Worm (Caenorhabditis elegans) whole organism, L2 larva: ENCODE results near the gene F42A10.7.
"Not testable (repeated sequence)": the region's sequence is repeated elsewhere in the genome, so short reads cannot be mapped to it uniquely, and the experiment has no call there.

Experiments used
- C34F6.9 ChIP-seq: fragments of 150-350 bp; optimal IDR thresholded peaks from 2 replicates; lab custom pipeline; 2014; ENCODE audit warnings: missing biosample characterization, missing genetic modification characterization
- egl-27 ChIP-seq: sonication (generic microtip); optimal IDR thresholded peaks from 3 replicates; lab custom pipeline; 2017; ENCODE audit warnings: missing biosample characterization, missing genetic modification reagents, missing genetic modification characterization
- mab-5 ChIP-seq: fragments of 150-350 bp; optimal IDR thresholded peaks from 2 replicates; lab custom pipeline; 2014; ENCODE audit warnings: missing biosample characterization, missing genetic modification characterization
- mbf-1 ChIP-seq: sonication (generic microtip); optimal IDR thresholded peaks from 2 replicates; lab custom pipeline; 2017; ENCODE audit warnings: missing biosample characterization, missing genetic modification characterization
- nhr-10 ChIP-seq: sonication (generic microtip); optimal IDR thresholded peaks from 2 replicates; lab custom pipeline; 2017; ENCODE audit warnings: missing biosample characterization, missing genetic modification characterization
- nhr-237 ChIP-seq: fragments of 150-350 bp; optimal IDR thresholded peaks from 2 replicates; lab custom pipeline; 2014; ENCODE audit warnings: missing biosample characterization, missing genetic modification characterization
- nhr-6 ChIP-seq: fragments of 150-350 bp; optimal IDR thresholded peaks from 2 replicates; lab custom pipeline; 2014; ENCODE audit warnings: missing biosample characterization, missing genetic modification characterization
- nhr-77 ChIP-seq: fragments of 150-350 bp; optimal IDR thresholded peaks from 2 replicates; lab custom pipeline; 2014; ENCODE audit warnings: missing biosample characterization, missing genetic modification characterization
- skn-1 ChIP-seq: sonication (generic microtip); optimal IDR thresholded peaks from 2 replicates; lab custom pipeline; 2017; ENCODE audit warnings: missing biosample characterization, missing genetic modification characterization
- sma-9 ChIP-seq, 2 experiments: fragments of 150-350 bp in 1 of 2; sonication (generic microtip) in 1 of 2; optimal IDR thresholded peaks; 2 replicates each; lab custom pipeline; 2014 to 2016; ENCODE audit warnings: missing genetic modification characterization in 2 of 2, mild to moderate bottlenecking in 1 of 2, missing biosample characterization in 1 of 2, missing compliant biosample characterization in 1 of 2, missing genetic modification reagents in 1 of 2, moderate library complexity in 1 of 2
- snpc-4 ChIP-seq: fragments of 150-350 bp; optimal IDR thresholded peaks from 2 replicates; lab custom pipeline; 2014; ENCODE audit warnings: missing biosample characterization, missing genetic modification characterization
- unc-39 ChIP-seq: fragments of 150-350 bp; optimal IDR thresholded peaks from 2 replicates; lab custom pipeline; 2014; ENCODE audit warnings: missing biosample characterization, missing genetic modification characterization
- ztf-4 ChIP-seq: fragments of 150-350 bp; optimal IDR thresholded peaks from 2 replicates; lab custom pipeline; 2014; ENCODE audit warnings: missing biosample characterization, missing genetic modification characterization

- TF ChIP-seq unc-39 (tag; lab: Kevin White, UChicago); nhr-10 (tag; lab: Kevin White, UChicago); egl-27 (tag; lab: Kevin White, UChicago); nhr-77; sma-9 (tag; optimal IDR thresholded peaks at IDR 0.05; lab: Kevin White, UChicago); skn-1 (tag; lab: Kevin White, UChicago); C34F6.9; mab-5 (tag; lab: Kevin White, UChicago); nhr-237 (tag; lab: Kevin White, UChicago); snpc-4 (tag; lab: Kevin White, UChicago); mbf-1 (tag; lab: Kevin White, UChicago); ztf-4; nhr-6 (tag; lab: Kevin White, UChicago): not testable (repeated sequence)
- peak; percentile 14 for TF ChIP-seq sma-9 (GFP tag; optimal IDR thresholded peaks at IDR 0.05; lab: Kevin White, UChicago)
Measured at ce11 chrIII:6133389-6133789, 45.1 kb downstream of the F42A10.7 start.
